Worm (Caenorhabditis elegans) whole organism, mixed stage, embryonic: ENCODE results near the gene K07F5.6.
"Not testable (repeated sequence)": the region's sequence is repeated elsewhere in the genome, so short reads cannot be mapped to it uniquely, and the experiment has no call there.

ENCODE experiments used
- M03D4.4 ChIP-seq: sonication (generic microtip); optimal IDR thresholded peaks from 2 replicates; lab custom pipeline; 2017; ENCODE audit warnings: mild to moderate bottlenecking, missing genetic modification characterization, missing compliant biosample characterization
- bed-3 ChIP-seq: fragments of 200-800 bp; sonication (Bioruptor generic); optimal IDR thresholded peaks from 3 replicates; lab custom pipeline; 2018; ENCODE audit warnings: mild to moderate bottlenecking, missing genetic modification characterization, moderate library complexity, missing compliant biosample characterization
- blmp-1 ChIP-seq: fragments of 150-350 bp; optimal IDR thresholded peaks from 2 replicates; lab custom pipeline; 2014; ENCODE audit warnings: missing biosample characterization, missing genetic modification characterization
- ceh-39 ChIP-seq: fragments of 150-350 bp; optimal IDR thresholded peaks from 2 replicates; lab custom pipeline; 2014; ENCODE audit warnings: missing biosample characterization, missing genetic modification characterization
- ceh-83 ChIP-seq: fragments of 200-800 bp; sonication (Bioruptor generic); optimal IDR thresholded peaks from 2 replicates; lab custom pipeline; 2018; ENCODE audit warnings: mild to moderate bottlenecking, missing genetic modification characterization, missing compliant biosample characterization
- cnd-1 ChIP-seq: fragments of 200-800 bp; sonication (Bioruptor generic); optimal IDR thresholded peaks from 2 replicates; lab custom pipeline; 2018; ENCODE audit warnings: mild to moderate bottlenecking, missing genetic modification characterization, missing compliant biosample characterization
- drap-1 ChIP-seq: fragments of 200-800 bp; sonication (Bioruptor generic); optimal IDR thresholded peaks from 3 replicates; lab custom pipeline; 2018; ENCODE audit warnings: mild to moderate bottlenecking, missing genetic modification characterization, missing compliant biosample characterization
- elt-1 ChIP-seq: sonication (generic microtip); optimal IDR thresholded peaks from 2 replicates; lab custom pipeline; 2017; ENCODE audit warnings: missing genetic modification characterization, mild to moderate bottlenecking, missing compliant biosample characterization, antibody characterized with exemption, moderate library complexity, borderline replicate concordance; ENCODE audit not compliant: insufficient read depth
- elt-3 ChIP-seq: fragments of 150-350 bp; optimal IDR thresholded peaks from 2 replicates; lab custom pipeline; 2014; ENCODE audit warnings: missing biosample characterization, missing genetic modification characterization
- flh-1 ChIP-seq: fragments of 200-800 bp; sonication (Bioruptor generic); optimal IDR thresholded peaks from 2 replicates; lab custom pipeline; 2018; ENCODE audit warnings: mild to moderate bottlenecking, missing genetic modification characterization, moderate library complexity, missing compliant biosample characterization
- ham-2 ChIP-seq: fragments of 200-800 bp; sonication (Bioruptor generic); optimal IDR thresholded peaks from 2 replicates; lab custom pipeline; 2018; ENCODE audit warnings: mild to moderate bottlenecking, missing genetic modification characterization, missing compliant biosample characterization
- hlh-1 ChIP-seq: fragments of 150-350 bp; optimal IDR thresholded peaks from 2 replicates; lab custom pipeline; 2014; ENCODE audit warnings: missing biosample characterization, missing genetic modification reagents, missing genetic modification characterization
- lin-13 ChIP-seq: fragments of 150-350 bp; optimal IDR thresholded peaks from 2 replicates; lab custom pipeline; 2014; ENCODE audit warnings: missing biosample characterization, missing genetic modification characterization
- lin-32 ChIP-seq: fragments of 200-800 bp; sonication (Bioruptor generic); optimal IDR thresholded peaks from 2 replicates; lab custom pipeline; 2018; ENCODE audit warnings: mild to moderate bottlenecking, missing genetic modification characterization, missing compliant biosample characterization
- lsy-2 ChIP-seq: fragments of 150-350 bp; optimal IDR thresholded peaks from 2 replicates; lab custom pipeline; 2014; ENCODE audit warnings: missing biosample characterization, missing genetic modification characterization
- mab-5 ChIP-seq: fragments of 150-350 bp; optimal IDR thresholded peaks from 2 replicates; lab custom pipeline; 2014; ENCODE audit warnings: missing biosample characterization, missing genetic modification characterization
- mep-1 ChIP-seq: fragments of 150-350 bp; optimal IDR thresholded peaks from 2 replicates; lab custom pipeline; 2017; ENCODE audit warnings: missing biosample characterization, missing genetic modification reagents, missing genetic modification characterization, inconsistent platforms
- mls-2 ChIP-seq: sonication (generic microtip); optimal IDR thresholded peaks from 2 replicates; lab custom pipeline; 2016; ENCODE audit warnings: mild to moderate bottlenecking, missing genetic modification characterization, moderate library complexity, missing compliant biosample characterization
- nhr-12 ChIP-seq: fragments of 150-350 bp; optimal IDR thresholded peaks from 2 replicates; lab custom pipeline; 2014; ENCODE audit warnings: missing biosample characterization, missing genetic modification characterization
- nhr-2 ChIP-seq: fragments of 150-350 bp; optimal IDR thresholded peaks from 2 replicates; lab custom pipeline; 2014; ENCODE audit warnings: missing biosample characterization, missing genetic modification characterization
- nhr-237 ChIP-seq: fragments of 150-350 bp; optimal IDR thresholded peaks from 2 replicates; lab custom pipeline; 2014; ENCODE audit warnings: missing biosample characterization, missing genetic modification characterization
- nhr-28 ChIP-seq: fragments of 150-350 bp; optimal IDR thresholded peaks from 2 replicates; lab custom pipeline; 2014; ENCODE audit warnings: missing biosample characterization, missing genetic modification characterization
- nhr-76 ChIP-seq: sonication (generic microtip); optimal IDR thresholded peaks from 2 replicates; lab custom pipeline; 2017; ENCODE audit warnings: missing biosample characterization, missing genetic modification characterization
- snpc-4 ChIP-seq: fragments of 150-350 bp; optimal IDR thresholded peaks from 2 replicates; lab custom pipeline; 2014; ENCODE audit warnings: missing biosample characterization, missing genetic modification characterization
- tbx-8 ChIP-seq: fragments of 200-800 bp; sonication (Bioruptor generic); optimal IDR thresholded peaks from 2 replicates; lab custom pipeline; 2018; ENCODE audit warnings: mild to moderate bottlenecking, missing genetic modification characterization, moderate library complexity, missing compliant biosample characterization
- unc-120 ChIP-seq: sonication (generic microtip); optimal IDR thresholded peaks from 2 replicates; lab custom pipeline; 2017; ENCODE audit warnings: missing genetic modification characterization, missing compliant biosample characterization; ENCODE audit not compliant: poor library complexity, severe bottlenecking
- unc-39 ChIP-seq: fragments of 150-350 bp; optimal IDR thresholded peaks from 2 replicates; lab custom pipeline; 2014; ENCODE audit warnings: missing biosample characterization, missing genetic modification characterization
- unc-62 ChIP-seq: fragments of 150-350 bp; optimal IDR thresholded peaks from 2 replicates; lab custom pipeline; 2014; ENCODE audit warnings: missing biosample characterization, missing genetic modification reagents, missing genetic modification characterization
- zip-8 ChIP-seq: fragments of 150-350 bp; optimal IDR thresholded peaks from 2 replicates; lab custom pipeline; 2014; ENCODE audit warnings: missing biosample characterization, missing genetic modification characterization
- ztf-11 ChIP-seq: fragments of 150-350 bp; optimal IDR thresholded peaks from 2 replicates; lab custom pipeline; 2014; ENCODE audit warnings: missing biosample characterization, missing genetic modification characterization

The K07F5.6 gene

DNA sequence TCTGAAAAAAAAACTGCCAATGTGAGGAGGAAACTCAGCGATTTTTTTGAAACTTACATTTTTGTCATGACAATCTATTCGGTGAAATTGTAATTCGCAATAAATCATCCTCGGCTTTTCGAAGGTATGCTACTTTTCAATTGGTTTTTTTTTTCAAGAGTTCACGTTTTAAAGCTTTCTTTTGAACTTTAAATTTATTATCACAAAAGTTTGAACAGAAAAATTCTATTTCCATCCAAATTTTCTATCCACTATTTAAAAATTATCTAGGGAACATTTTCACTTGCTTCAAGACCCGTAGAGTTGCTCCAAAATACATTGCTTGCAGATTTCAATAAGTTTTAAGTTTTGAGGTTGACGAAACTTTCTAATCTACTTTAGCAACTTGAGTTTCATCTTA lies at the start of gene K07F5.6:
K07F5.6 (minus strand) TSS at position 101 of the 400 bp plus-strand sequence.
- TF ChIP-seq drap-1 (GFP tag; lab: Kevin White, UChicago) (no peak), flh-1 (GFP tag; lab: Kevin White, UChicago) (no peak), bed-3 (GFP tag; lab: Kevin White, UChicago) (no peak), nhr-2 (no peak), lin-32 (GFP tag; lab: Kevin White, UChicago) (no peak), M03D4.4 (tag; lab: Kevin White, UChicago) (no peak), elt-1 (no peak), nhr-237 (tag; lab: Kevin White, UChicago) (no peak), ham-2 (GFP tag; lab: Kevin White, UChicago) (no peak), snpc-4 (tag; lab: Kevin White, UChicago) (no peak), nhr-76 (tag; lab: Kevin White, UChicago) (no peak), hlh-1 (no peak)

DNA sequence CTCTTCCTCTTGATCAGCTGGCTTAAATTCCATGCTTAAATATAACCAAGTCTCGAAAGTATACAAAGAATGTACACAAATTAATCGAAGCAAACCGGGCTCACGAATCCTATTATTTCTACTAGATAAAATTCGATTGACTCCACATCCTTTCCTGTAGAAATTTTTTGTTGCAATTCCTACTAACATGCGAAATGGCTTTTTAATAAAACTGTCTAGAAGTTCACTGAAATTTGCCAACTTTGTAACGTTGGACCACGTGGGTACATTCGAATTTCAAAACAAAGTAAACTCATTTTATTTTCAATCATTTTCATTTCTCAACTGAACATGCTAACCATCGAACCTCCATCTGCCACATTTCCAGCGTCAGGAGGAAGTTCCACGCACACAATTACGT lies 48.6 kb upstream of the K07F5.6 start, which contains the start of gene ssp-32:
ssp-32 (plus strand) TSS at position 301 of the 400 bp plus-strand sequence.
- no peak for TF ChIP-seq unc-62
- no peak for TF ChIP-seq nhr-12 (tag; lab: Kevin White, UChicago)
- TF ChIP-seq drap-1 (GFP tag; lab: Kevin White, UChicago) = no peak
- no peak for TF ChIP-seq mab-5 (tag; lab: Kevin White, UChicago)
- TF ChIP-seq ceh-83 (GFP tag; lab: Kevin White, UChicago) = no peak
- TF ChIP-seq elt-3 (tag; lab: Kevin White, UChicago) = no peak
- no peak for TF ChIP-seq lin-32 (GFP tag; lab: Kevin White, UChicago)
- no peak for TF ChIP-seq lsy-2
- TF ChIP-seq, all 35 proteins: peak for 0

DNA sequence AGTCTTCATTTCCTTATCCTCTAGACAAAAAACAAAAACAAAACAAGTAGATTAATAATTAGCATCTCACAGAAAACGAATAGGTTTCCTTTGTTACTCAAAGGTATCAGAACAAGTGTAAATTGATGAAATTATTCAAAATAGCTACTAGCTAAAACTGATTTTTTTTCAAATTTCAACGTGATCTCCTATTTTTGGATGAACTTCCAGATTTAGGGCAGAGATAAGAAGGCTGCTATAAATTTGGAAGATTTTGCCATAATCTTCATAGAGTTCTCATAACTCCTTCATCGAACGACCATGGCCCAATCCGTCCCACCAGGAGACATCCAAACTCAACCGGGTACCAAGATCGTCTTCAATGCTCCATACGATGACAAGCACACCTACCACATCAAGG lies 47.9 kb upstream of the K07F5.6 start, which contains the start of gene msp-77:
msp-77 (plus strand) TSS at position 301 of the 400 bp plus-strand sequence.
- TF ChIP-seq mep-1 (tag; lab: Kevin White, UChicago); snpc-4 (tag; lab: Kevin White, UChicago); tbx-8: not testable (repeated sequence)

DNA sequence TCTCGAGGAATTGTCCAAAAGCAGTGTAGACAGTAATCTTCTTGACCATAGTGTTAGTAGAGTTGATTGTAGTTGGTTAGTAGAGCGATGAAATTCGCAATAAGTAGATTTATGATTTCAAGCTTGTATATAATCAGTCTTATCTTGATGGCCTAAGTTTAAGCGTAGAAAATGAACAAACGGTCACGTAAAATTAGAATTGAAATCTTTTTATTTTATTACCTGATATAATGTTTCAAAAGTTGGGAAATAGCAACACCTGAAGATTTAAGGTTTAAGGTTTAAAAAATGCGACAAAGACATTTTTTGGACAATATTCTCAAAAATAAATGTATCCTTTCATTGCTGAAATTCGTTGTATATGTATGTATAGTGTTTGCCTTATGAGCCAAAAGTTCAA lies 47.2 kb upstream of the K07F5.6 start, which contains the start of gene sss-1:
sss-1 (minus strand) TSS at position 101 of the 400 bp plus-strand sequence.
- not testable (repeated sequence) for TF ChIP-seq zip-8, nhr-2, unc-62

DNA sequence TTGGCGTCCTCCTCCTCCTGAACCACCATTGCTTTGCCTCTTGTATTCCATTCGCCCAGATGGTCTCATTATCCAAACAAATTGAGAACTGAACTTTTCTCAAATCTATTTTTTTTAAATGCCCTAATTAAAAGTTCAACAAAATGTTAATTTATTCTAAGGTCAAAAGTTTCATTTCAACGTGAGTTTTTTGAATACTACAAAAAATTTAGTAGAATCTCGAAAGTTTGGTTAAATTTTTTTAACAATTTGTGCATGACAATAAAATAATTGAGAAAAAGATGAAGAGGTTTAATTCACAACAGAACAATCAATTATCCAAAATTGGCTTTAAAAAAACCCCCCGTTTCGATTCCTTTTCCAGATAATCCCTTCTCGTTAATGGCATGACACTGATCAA lies 45.5 kb upstream of the K07F5.6 start, which contains the start of gene F32B6.4:
F32B6.4 (minus strand) TSS at position 101 of the 400 bp plus-strand sequence.
- no peak for TF ChIP-seq tbx-8
- TF ChIP-seq snpc-4 (tag; lab: Kevin White, UChicago) = no peak
- no peak for TF ChIP-seq blmp-1 (tag; lab: Kevin White, UChicago)
- no peak for TF ChIP-seq nhr-76 (tag; lab: Kevin White, UChicago)
- no peak for TF ChIP-seq flh-1 (GFP tag; lab: Kevin White, UChicago)
- no peak for TF ChIP-seq ceh-39 (tag; lab: Kevin White, UChicago)
- TF ChIP-seq ham-2 (GFP tag; lab: Kevin White, UChicago) = no peak
- no peak for TF ChIP-seq hlh-1
- TF ChIP-seq elt-3 (tag; lab: Kevin White, UChicago) = no peak
- no peak for TF ChIP-seq mls-2 (tag; lab: Kevin White, UChicago)
- TF ChIP-seq unc-120 = no peak
- no peak for TF ChIP-seq unc-39 (tag; lab: Kevin White, UChicago)

DNA sequence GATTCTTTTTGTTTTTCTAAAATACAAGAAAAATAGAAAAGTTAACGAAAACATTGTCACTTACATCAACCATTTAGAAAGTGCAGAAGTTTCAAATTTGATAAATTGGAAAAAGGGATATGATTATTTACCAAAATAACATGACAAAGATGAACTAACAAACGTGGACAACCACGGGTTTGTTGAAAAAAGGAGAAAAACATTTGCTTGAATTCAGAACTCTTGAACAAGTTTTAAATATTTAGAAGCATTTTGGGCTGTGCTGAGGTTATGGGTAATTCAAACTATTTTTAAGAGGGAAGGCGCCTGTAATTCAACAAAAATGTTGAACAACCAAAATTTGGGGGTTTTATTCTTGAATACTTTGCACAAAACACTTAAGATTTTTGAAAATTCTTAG lies 43.4 kb upstream of the K07F5.6 start, which contains the start of gene ttbk-3:
ttbk-3 (minus strand) TSS at position 101 of the 400 bp plus-strand sequence.
- no peak for TF ChIP-seq cnd-1 (tag; lab: Kevin White, UChicago)
- TF ChIP-seq ceh-83 (GFP tag; lab: Kevin White, UChicago) = no peak
- no peak for TF ChIP-seq nhr-28
- no peak for TF ChIP-seq lin-32 (GFP tag; lab: Kevin White, UChicago)
- TF ChIP-seq flh-1 (GFP tag; lab: Kevin White, UChicago) = no peak
- TF ChIP-seq snpc-4 (tag; lab: Kevin White, UChicago) = no peak
- no peak for TF ChIP-seq zip-8
- TF ChIP-seq drap-1 (GFP tag; lab: Kevin White, UChicago) = no peak
- no peak for TF ChIP-seq M03D4.4 (tag; lab: Kevin White, UChicago)
- no peak for TF ChIP-seq unc-62
- no peak for TF ChIP-seq elt-3 (tag; lab: Kevin White, UChicago)
- TF ChIP-seq lin-13 (tag; lab: Kevin White, UChicago) = no peak
- TF ChIP-seq mep-1 (tag; lab: Kevin White, UChicago) = no peak
- no peak for TF ChIP-seq ztf-11 (tag; lab: Kevin White, UChicago)
- TF ChIP-seq bed-3 (GFP tag; lab: Kevin White, UChicago) = no peak
